Fruit fly (Drosophila melanogaster) whole organism, embryonic: ENCODE data around the gene Creld.

Experiments used
- ATbp ChIP-seq: fragments of 200-800 bp; sonication (Bioruptor generic); optimal IDR thresholded peaks from 2 replicates; lab custom pipeline; 2017; ENCODE audit warnings: missing biosample characterization, mild to moderate bottlenecking, missing genetic modification characterization, missing genetic modification reagents
- Abd-B ChIP-seq: fragments of 200-800 bp; sonication (Bioruptor generic); optimal IDR thresholded peaks from 2 replicates; lab custom pipeline; 2018; ENCODE audit warnings: missing biosample characterization, mild to moderate bottlenecking, missing genetic modification characterization, moderate library complexity
- CG10147 ChIP-seq: fragments of 200-800 bp; sonication (Bioruptor generic); optimal IDR thresholded peaks from 2 replicates; lab custom pipeline; 2019; ENCODE audit warnings: missing biosample characterization, mild to moderate bottlenecking, missing genetic modification characterization, moderate library complexity
- CG13894 ChIP-seq: fragments of 200-800 bp; sonication (Bioruptor generic); optimal IDR thresholded peaks from 3 replicates; lab custom pipeline; 2018; ENCODE audit warnings: missing biosample characterization, mild to moderate bottlenecking, missing genetic modification characterization, moderate library complexity
- CG15269 ChIP-seq: fragments of 200-800 bp; sonication (Bioruptor generic); optimal IDR thresholded peaks from 2 replicates; lab custom pipeline; 2018; ENCODE audit warnings: missing biosample characterization, mild to moderate bottlenecking, missing genetic modification characterization, moderate library complexity
- CG15601 ChIP-seq: fragments of 200-800 bp; sonication (Bioruptor generic); optimal IDR thresholded peaks from 3 replicates; lab custom pipeline; 2019; ENCODE audit warnings: missing biosample characterization, mild to moderate bottlenecking, missing genetic modification characterization, moderate library complexity
- CG17802 ChIP-seq: fragments of 200-800 bp; sonication (Bioruptor generic); optimal IDR thresholded peaks from 2 replicates; lab custom pipeline; 2018; ENCODE audit warnings: missing biosample characterization, mild to moderate bottlenecking, missing genetic modification characterization, moderate library complexity
- CG1832 ChIP-seq: fragments of 200-800 bp; sonication (Bioruptor generic); optimal IDR thresholded peaks from 2 replicates; lab custom pipeline; 2017; ENCODE audit warnings: missing biosample characterization, mild to moderate bottlenecking, missing genetic modification characterization, inconsistent platforms
- CG31224 ChIP-seq: fragments of 200-800 bp; sonication (Bioruptor generic); IDR thresholded peaks from 2 replicates; pipeline ENCODE4 v1.3.6; 2022; ENCODE audit warnings: missing biosample characterization, missing genetic modification characterization
- CG3163 ChIP-seq: fragments of 200-800 bp; sonication (Bioruptor generic); optimal IDR thresholded peaks from 3 replicates; lab custom pipeline; 2016; ENCODE audit warnings: missing biosample characterization, missing genetic modification characterization
- CG3838 ChIP-seq: fragments of 200-800 bp; sonication (Bioruptor generic); optimal IDR thresholded peaks from 3 replicates; lab custom pipeline; 2016; ENCODE audit warnings: missing biosample characterization, missing genetic modification characterization
- CG4820 ChIP-seq: fragments of 200-800 bp; sonication (Bioruptor generic); optimal IDR thresholded peaks from 3 replicates; lab custom pipeline; 2016; ENCODE audit warnings: missing biosample characterization, missing genetic modification characterization
- CG6791 ChIP-seq: fragments of 200-800 bp; sonication (Bioruptor generic); IDR thresholded peaks from 3 replicates; pipeline ENCODE4 v1.3.6; 2022; ENCODE audit warnings: missing biosample characterization, missing genetic modification characterization; ENCODE audit not compliant: partially characterized antibody
- CG7928 ChIP-seq: fragments of 200-800 bp; sonication (Bioruptor generic); optimal IDR thresholded peaks from 2 replicates; lab custom pipeline; 2017; ENCODE audit warnings: missing biosample characterization, mild to moderate bottlenecking, missing genetic modification characterization
- CG7963 ChIP-seq: fragments of 200-800 bp; sonication (Bioruptor generic); IDR thresholded peaks from 3 replicates; pipeline ENCODE4 v1.3.6; 2022; ENCODE audit warnings: missing biosample characterization, missing genetic modification characterization; ENCODE audit not compliant: partially characterized antibody
- CG8290 ChIP-seq, 3 experiments: fragments of 200-800 bp; sonication (Bioruptor generic); optimal IDR thresholded peaks; 2 replicates each; lab custom pipeline; 2016 to 2019; ENCODE audit warnings: missing biosample characterization in 3 of 3, missing genetic modification characterization in 3 of 3, mild to moderate bottlenecking in 2 of 3, moderate library complexity in 1 of 3
- CG9437 ChIP-seq: fragments of 200-800 bp; sonication (Bioruptor generic); optimal IDR thresholded peaks from 2 replicates; lab custom pipeline; 2018; ENCODE audit warnings: missing biosample characterization, mild to moderate bottlenecking, missing genetic modification characterization
- Dip2 ChIP-seq: fragments of 200-800 bp; sonication (Bioruptor generic); IDR thresholded peaks from 2 replicates; pipeline ENCODE4 v1.3.6; 2022; ENCODE audit warnings: missing biosample characterization, missing genetic modification characterization
- Dip3 ChIP-seq: fragments of 200-800 bp; sonication (Bioruptor generic); optimal IDR thresholded peaks from 3 replicates; lab custom pipeline; 2016; ENCODE audit warnings: missing biosample characterization, missing genetic modification characterization
- Doc2 ChIP-seq: fragments of 200-800 bp; sonication (Bioruptor generic); IDR thresholded peaks from 2 replicates; pipeline ENCODE4 v1.3.6; 2022; ENCODE audit warnings: missing biosample characterization, missing genetic modification characterization
- Eip74EF ChIP-seq, 2 experiments: fragments of 200-800 bp in 1 of 2; fragments of >200 bp in 1 of 2; sonication (Bioruptor generic) in 1 of 2; optimal IDR thresholded peaks; 2 replicates each; lab custom pipeline; 2017 to 2019; ENCODE audit warnings: missing biosample characterization in 2 of 2, missing genetic modification characterization in 2 of 2, mild to moderate bottlenecking in 1 of 2, moderate library complexity in 1 of 2
- Ets97D ChIP-seq: fragments of 200-800 bp; sonication (Bioruptor generic); optimal IDR thresholded peaks from 3 replicates; lab custom pipeline; 2016; ENCODE audit warnings: missing biosample characterization, missing genetic modification characterization
- Fer3 ChIP-seq: fragments of 200-800 bp; sonication (Bioruptor generic); optimal IDR thresholded peaks from 2 replicates; lab custom pipeline; 2018; ENCODE audit warnings: missing biosample characterization, mild to moderate bottlenecking, missing genetic modification characterization, moderate library complexity
- GATAe ChIP-seq: fragments of 200-800 bp; sonication (Bioruptor generic); conservative IDR thresholded peaks from 2 replicates; pipeline ENCODE4 v1.3.6; 2022; ENCODE audit warnings: missing biosample characterization, missing genetic modification characterization
- Hr39 ChIP-seq: fragments of >200 bp; optimal IDR thresholded peaks from 2 replicates; lab custom pipeline; 2017
- Hsf ChIP-seq: fragments of 200-800 bp; sonication (Bioruptor generic); optimal IDR thresholded peaks from 3 replicates; lab custom pipeline; 2016; ENCODE audit warnings: missing biosample characterization, missing genetic modification characterization
- MBD-R2 ChIP-seq: fragments of 200-800 bp; sonication (Bioruptor generic); IDR thresholded peaks from 2 replicates; pipeline ENCODE4 v1.3.6; 2022; ENCODE audit warnings: missing biosample characterization, missing genetic modification characterization
- MTF-1 ChIP-seq: fragments of 200-800 bp; sonication (Bioruptor generic); optimal IDR thresholded peaks from 2 replicates; lab custom pipeline; 2018; ENCODE audit warnings: missing biosample characterization, mild to moderate bottlenecking, missing genetic modification characterization, borderline replicate concordance
- NC2α ChIP-seq: fragments of 200-800 bp; sonication (Bioruptor generic); optimal IDR thresholded peaks from 2 replicates; lab custom pipeline; 2016; ENCODE audit warnings: missing biosample characterization, missing genetic modification characterization
- NFAT ChIP-seq: fragments of 200-800 bp; sonication (Bioruptor generic); IDR thresholded peaks from 2 replicates; pipeline ENCODE4 v1.3.6; 2022; ENCODE audit warnings: missing biosample characterization, missing genetic modification characterization
- Rx ChIP-seq: fragments of 200-800 bp; sonication (Bioruptor generic); IDR thresholded peaks from 2 replicates; pipeline ENCODE4 v1.3.6; 2022; ENCODE audit warnings: missing biosample characterization, missing genetic modification characterization
- Sox100B ChIP-seq: fragments of 200-800 bp; sonication (Bioruptor generic); optimal IDR thresholded peaks from 3 replicates; lab custom pipeline; 2018; ENCODE audit warnings: missing biosample characterization, mild to moderate bottlenecking, missing genetic modification characterization
- Ssrp ChIP-seq: fragments of 200-800 bp; sonication (Bioruptor generic); optimal IDR thresholded peaks from 2 replicates; lab custom pipeline; 2018; ENCODE audit warnings: missing biosample characterization, mild to moderate bottlenecking, missing genetic modification characterization, moderate library complexity
- amos ChIP-seq: fragments of 200-800 bp; sonication (Bioruptor generic); IDR thresholded peaks from 2 replicates; pipeline ENCODE4 v1.3.6; 2022; ENCODE audit warnings: missing biosample characterization, missing genetic modification characterization; ENCODE audit not compliant: partially characterized antibody
- bab2 ChIP-seq: fragments of 200-800 bp; sonication (Bioruptor generic); optimal IDR thresholded peaks from 2 replicates; lab custom pipeline; 2016; ENCODE audit warnings: missing biosample characterization, missing genetic modification characterization
- corto ChIP-seq: fragments of 200-800 bp; sonication (Bioruptor generic); optimal IDR thresholded peaks from 2 replicates; lab custom pipeline; 2016; ENCODE audit warnings: missing biosample characterization, mild to moderate bottlenecking, missing genetic modification characterization, moderate library complexity
- croc ChIP-seq: fragments of 200-800 bp; sonication (Bioruptor generic); conservative IDR thresholded peaks from 3 replicates; pipeline ENCODE4 v1.3.6; 2022; ENCODE audit warnings: missing biosample characterization, missing genetic modification characterization
- dati ChIP-seq: fragments of 200-800 bp; sonication (Bioruptor generic); IDR thresholded peaks from 2 replicates; pipeline ENCODE4 v1.3.6; 2022; ENCODE audit warnings: missing biosample characterization, missing genetic modification characterization
- dimm ChIP-seq: fragments of 200-800 bp; sonication (Bioruptor generic); IDR thresholded peaks from 2 replicates; pipeline ENCODE4 v1.3.6; 2022; ENCODE audit warnings: missing biosample characterization, missing genetic modification characterization
- ems ChIP-seq: fragments of 200-800 bp; sonication (Bioruptor generic); optimal IDR thresholded peaks from 3 replicates; lab custom pipeline; 2016; ENCODE audit warnings: missing biosample characterization, missing genetic modification characterization
- exex ChIP-seq: fragments of 200-800 bp; sonication (Bioruptor generic); optimal IDR thresholded peaks from 4 replicates; lab custom pipeline; 2018; ENCODE audit warnings: missing biosample characterization, mild to moderate bottlenecking, missing genetic modification characterization, moderate library complexity
- fd102C ChIP-seq: fragments of 200-800 bp; sonication (Bioruptor generic); optimal IDR thresholded peaks from 2 replicates; lab custom pipeline; 2018; ENCODE audit warnings: missing biosample characterization, mild to moderate bottlenecking, missing genetic modification characterization, moderate library complexity
- fd3F ChIP-seq: fragments of 200-800 bp; sonication (Bioruptor generic); optimal IDR thresholded peaks from 2 replicates; lab custom pipeline; 2018; ENCODE audit warnings: missing biosample characterization, mild to moderate bottlenecking, missing genetic modification characterization, moderate library complexity
- h ChIP-seq: fragments of >200 bp; optimal IDR thresholded peaks from 2 replicates; lab custom pipeline; 2017
- pzg ChIP-seq: fragments of 200-800 bp; sonication (Bioruptor generic); optimal IDR thresholded peaks from 3 replicates; lab custom pipeline; 2018; ENCODE audit warnings: missing biosample characterization, mild to moderate bottlenecking, missing genetic modification characterization, moderate library complexity
- ro ChIP-seq: fragments of 200-800 bp; sonication (Bioruptor generic); IDR thresholded peaks from 2 replicates; pipeline ENCODE4 v1.3.6; 2022; ENCODE audit warnings: missing biosample characterization, missing genetic modification characterization
- sc ChIP-seq, 3 experiments: fragments of >200 bp in 2 of 3; fragments of 200-800 bp in 1 of 3; sonication (Bioruptor generic) in 1 of 3; optimal IDR thresholded peaks; 2 replicates in 2 of 3; 3 replicates in 1 of 3; lab custom pipeline; 2017; ENCODE audit warnings: mild to moderate bottlenecking in 1 of 3, missing biosample characterization in 1 of 3, missing genetic modification characterization in 1 of 3, missing genetic modification reagents in 1 of 3
- sima ChIP-seq: fragments of 200-800 bp; sonication (Bioruptor generic); optimal IDR thresholded peaks from 2 replicates; lab custom pipeline; 2016; ENCODE audit warnings: missing biosample characterization, missing genetic modification characterization

Creld gene

DNA sequence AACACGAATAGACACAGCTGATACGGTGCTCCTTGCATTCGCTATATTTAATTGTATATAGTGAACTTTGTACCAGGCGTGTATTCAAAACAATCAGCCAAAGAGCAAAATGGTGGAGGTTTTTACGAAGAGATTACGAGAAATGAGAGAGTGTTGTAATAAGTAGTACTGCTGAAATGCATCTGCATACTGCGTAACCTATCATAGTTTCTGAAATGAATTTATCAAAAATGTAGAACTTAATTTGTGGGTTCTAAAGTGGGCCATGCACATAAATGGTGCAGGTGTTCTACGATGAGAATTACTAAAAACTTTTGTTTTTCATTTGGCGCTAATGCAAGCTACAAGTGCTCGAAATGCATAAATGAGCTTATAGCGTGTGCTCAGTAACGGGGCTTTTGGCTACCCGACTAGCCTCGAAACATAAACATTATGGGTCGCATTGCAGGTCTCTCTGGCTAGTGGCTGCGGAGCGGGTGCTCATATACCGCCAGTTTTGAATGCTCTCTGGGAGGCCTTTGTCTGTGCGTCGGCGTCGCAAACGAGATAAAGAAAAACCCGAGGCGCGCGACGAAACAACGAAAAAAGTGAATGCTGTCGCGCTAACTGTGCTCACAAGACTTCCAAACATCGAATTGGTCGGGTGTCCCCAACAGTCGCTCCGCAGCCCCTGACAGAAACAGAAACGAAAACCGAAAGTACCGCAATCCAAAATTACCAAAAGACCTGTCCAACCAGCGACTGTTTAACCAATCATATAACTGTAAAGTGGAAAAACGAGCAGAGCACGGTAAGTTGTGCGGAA is 29.5 kb downstream of the Creld start, which contains the start of gene Gs1 (continued):
- no peak for TF ChIP-seq NFAT (GFP tag; lab: Robert Waterston, UW)
- peak in 1 of 2 experiments; percentile 72 for TF ChIP-seq Eip74EF (GFP tag; optimal IDR thresholded peaks at IDR 0.05; lab: Kevin White, UChicago)
- no peak for TF ChIP-seq Ssrp
- TF ChIP-seq dati (GFP tag; lab: Robert Waterston, UW) = no peak
- no peak for TF ChIP-seq CG17802 (tag; lab: Kevin White, UChicago)
- TF ChIP-seq CG7928 (GFP tag; lab: Kevin White, UChicago) = no peak
- no peak for TF ChIP-seq CG8290 (GFP tag; optimal IDR thresholded peaks at IDR 0.05; lab: Kevin White, UChicago)
- TF ChIP-seq CG8290 (tag; optimal IDR thresholded peaks at IDR 0.05; lab: Kevin White, UChicago) = peak; percentile 8 to 65
- TF ChIP-seq CG3163 (GFP tag; lab: Kevin White, UChicago) = no peak
- TF ChIP-seq CG13894 (tag; lab: Kevin White, UChicago) = peak; percentile 67
- TF ChIP-seq CG1832 = no peak
- TF ChIP-seq pzg = no peak
- no peak for TF ChIP-seq Hsf
- no peak for TF ChIP-seq sc (optimal IDR thresholded peaks at IDR 0.05; lab: Kevin White, UChicago)
- TF ChIP-seq sc (GFP tag; optimal IDR thresholded peaks at IDR 0.05; lab: Kevin White, UChicago) = no peak
- TF ChIP-seq Abd-B = no peak
- TF ChIP-seq CG31224 (GFP tag; lab: Robert Waterston, UW) = no peak
- no peak for TF ChIP-seq fd3F (GFP tag; lab: Kevin White, UChicago)
- no peak for TF ChIP-seq CG3838 (GFP tag; lab: Kevin White, UChicago)
- TF ChIP-seq CG10147 (GFP tag; lab: Kevin White, UChicago) = no peak
- TF ChIP-seq h (lab: Kevin White, UChicago) = no peak
- no peak for TF ChIP-seq croc (GFP tag; lab: Robert Waterston, UW)
- no peak for TF ChIP-seq Dip2 (GFP tag; lab: Robert Waterston, UW)
- no peak for TF ChIP-seq CG7963 (GFP tag; lab: Robert Waterston, UW)
- TF ChIP-seq GATAe (GFP tag; lab: Robert Waterston, UW) = no peak; the same call in 1 of the 2 replicates
- TF ChIP-seq CG15269 (tag; lab: Kevin White, UChicago) = peak; percentile 18
- TF ChIP-seq Doc2 (GFP tag; lab: Robert Waterston, UW) = no peak
- TF ChIP-seq corto (GFP tag; lab: Kevin White, UChicago) = no peak
- no peak for TF ChIP-seq ems (GFP tag; lab: Kevin White, UChicago)
- no peak for TF ChIP-seq CG4820 (GFP tag; lab: Kevin White, UChicago)
- TF ChIP-seq sima = no peak
- TF ChIP-seq MBD-R2 = peak; percentile 18; the same call in 1 of the 2 replicates
- TF ChIP-seq amos (GFP tag; lab: Robert Waterston, UW) = peak; percentile 10; the same call in 1 of the 2 replicates
- no peak for TF ChIP-seq CG9437 (GFP tag; lab: Kevin White, UChicago)
- TF ChIP-seq exex (tag; lab: Kevin White, UChicago) = peak; percentile 22
- no peak for TF ChIP-seq dimm (GFP tag; lab: Robert Waterston, UW)
- TF ChIP-seq Hr39 (lab: Kevin White, UChicago) = no peak
- no peak for TF ChIP-seq fd102C (GFP tag; lab: Kevin White, UChicago)
- TF ChIP-seq Fer3 (tag; lab: Kevin White, UChicago) = peak; percentile 50
- no peak for TF ChIP-seq Rx (GFP tag; lab: Robert Waterston, UW)
- no peak for TF ChIP-seq NC2α (GFP tag; lab: Kevin White, UChicago)
- no peak for TF ChIP-seq Dip3 (GFP tag; lab: Kevin White, UChicago)
- peak; percentile 37 for TF ChIP-seq MTF-1 (GFP tag; lab: Kevin White, UChicago)
- TF ChIP-seq Ets97D (GFP tag; lab: Kevin White, UChicago) = no peak
- no peak for TF ChIP-seq bab2 (GFP tag; lab: Kevin White, UChicago)
- no peak for TF ChIP-seq Sox100B
- no peak for TF ChIP-seq CG15601 (tag; lab: Kevin White, UChicago)
- peak; percentile 57; the same call in 1 of the 3 replicates for TF ChIP-seq CG6791 (GFP tag; lab: Robert Waterston, UW)
- no peak for TF ChIP-seq ro (GFP tag; lab: Robert Waterston, UW)
- TF ChIP-seq ATbp (GFP tag; lab: Kevin White, UChicago) = peak; percentile 38
